Worm (Caenorhabditis elegans) whole organism, late embryonic: ENCODE results near the gene glr-8.

ENCODE experiments used
- C08G9.2 ChIP-seq: sonication (generic microtip); optimal IDR thresholded peaks from 2 replicates; lab custom pipeline; 2016; ENCODE audit warnings: mild to moderate bottlenecking, missing genetic modification characterization, moderate library complexity, missing compliant biosample characterization
- C38D4.7 ChIP-seq: fragments of 200-800 bp; sonication (Bioruptor generic); optimal IDR thresholded peaks from 2 replicates; lab custom pipeline; 2018; ENCODE audit warnings: mild to moderate bottlenecking, missing genetic modification characterization, moderate library complexity, missing compliant biosample characterization
- K02D7.2 ChIP-seq: sonication (generic microtip); optimal IDR thresholded peaks from 2 replicates; lab custom pipeline; 2017; ENCODE audit warnings: mild to moderate bottlenecking, missing genetic modification characterization, missing compliant biosample characterization
- K09A11.1 ChIP-seq: sonication (generic microtip); optimal IDR thresholded peaks from 2 replicates; lab custom pipeline; 2017; ENCODE audit warnings: antibody characterized with exemption, mild to moderate bottlenecking, missing genetic modification characterization, missing compliant biosample characterization; ENCODE audit not compliant: insufficient read depth
- Y22D7AL.16 ChIP-seq: sonication (generic microtip); optimal IDR thresholded peaks from 2 replicates; lab custom pipeline; 2016; ENCODE audit warnings: missing genetic modification characterization, missing compliant biosample characterization
- ahr-1 ChIP-seq: sonication (generic microtip); optimal IDR thresholded peaks from 2 replicates; lab custom pipeline; 2016; ENCODE audit warnings: missing genetic modification characterization, missing compliant biosample characterization
- ama-1 ChIP-seq: fragments of 150-350 bp; optimal IDR thresholded peaks from 2 replicates; lab custom pipeline; 2014
- ceh-19 ChIP-seq: fragments of 200-800 bp; sonication (Bioruptor generic); optimal IDR thresholded peaks from 2 replicates; lab custom pipeline; 2018; ENCODE audit warnings: mild to moderate bottlenecking, missing genetic modification characterization, missing compliant biosample characterization
- ceh-2 ChIP-seq: sonication (generic microtip); optimal IDR thresholded peaks from 2 replicates; lab custom pipeline; 2016; ENCODE audit warnings: missing genotype, missing genetic modification characterization, missing compliant biosample characterization
- ceh-24 ChIP-seq: sonication (generic microtip); optimal IDR thresholded peaks from 2 replicates; lab custom pipeline; 2016; ENCODE audit warnings: mild to moderate bottlenecking, missing genetic modification characterization, missing compliant biosample characterization
- ceh-30 ChIP-seq: fragments of 150-350 bp; optimal IDR thresholded peaks from 2 replicates; lab custom pipeline; 2014; ENCODE audit warnings: missing biosample characterization, missing genetic modification characterization
- ceh-31 ChIP-seq: sonication (generic microtip); optimal IDR thresholded peaks from 2 replicates; lab custom pipeline; 2016; ENCODE audit warnings: missing genetic modification characterization, missing compliant biosample characterization
- ceh-34 ChIP-seq: sonication (generic microtip); optimal IDR thresholded peaks from 2 replicates; lab custom pipeline; 2016; ENCODE audit warnings: mild to moderate bottlenecking, missing genetic modification characterization, missing compliant biosample characterization
- ceh-45 ChIP-seq: fragments of 200-800 bp; sonication (Bioruptor generic); IDR thresholded peaks from 2 replicates; pipeline ENCODE4 v1.3.6; 2022; ENCODE audit warnings: missing genetic modification reagents, missing genetic modification characterization, missing compliant biosample characterization
- ceh-6 ChIP-seq: fragments of 200-800 bp; sonication (Bioruptor generic); optimal IDR thresholded peaks from 2 replicates; lab custom pipeline; 2018; ENCODE audit warnings: mild to moderate bottlenecking, missing genetic modification characterization, missing compliant biosample characterization
- ceh-9 ChIP-seq: sonication (generic microtip); optimal IDR thresholded peaks from 2 replicates; lab custom pipeline; 2016; ENCODE audit warnings: mild to moderate bottlenecking, missing genetic modification characterization, inconsistent platforms, missing compliant biosample characterization
- dve-1 ChIP-seq: sonication (generic microtip); optimal IDR thresholded peaks from 2 replicates; lab custom pipeline; 2017; ENCODE audit warnings: antibody characterized with exemption, mild to moderate bottlenecking, missing genetic modification characterization, missing compliant biosample characterization
- elt-2 ChIP-seq: sonication (generic microtip); optimal IDR thresholded peaks from 2 replicates; lab custom pipeline; 2016; ENCODE audit warnings: missing genetic modification reagents, missing genetic modification characterization, missing compliant biosample characterization
- ets-4 ChIP-seq: sonication (generic microtip); optimal IDR thresholded peaks from 2 replicates; lab custom pipeline; 2016; ENCODE audit warnings: missing genetic modification characterization, missing compliant biosample characterization
- fax-1 ChIP-seq: sonication (generic microtip); optimal IDR thresholded peaks from 2 replicates; lab custom pipeline; 2016; ENCODE audit warnings: missing genotype, missing genetic modification characterization, missing compliant biosample characterization
- fkh-10 ChIP-seq: fragments of 150-350 bp; optimal IDR thresholded peaks from 2 replicates; lab custom pipeline; 2014; ENCODE audit warnings: missing biosample characterization, missing genetic modification reagents, missing genetic modification characterization
- hlh-13 ChIP-seq: fragments of 200-800 bp; sonication (Bioruptor generic); optimal IDR thresholded peaks from 2 replicates; lab custom pipeline; 2018; ENCODE audit warnings: mild to moderate bottlenecking, missing genetic modification characterization, missing compliant biosample characterization
- hlh-6 ChIP-seq: sonication (generic microtip); optimal IDR thresholded peaks from 2 replicates; lab custom pipeline; 2016; ENCODE audit warnings: missing genotype, missing genetic modification characterization, missing compliant biosample characterization
- hlh-8 ChIP-seq: sonication (generic microtip); optimal IDR thresholded peaks from 2 replicates; lab custom pipeline; 2016; ENCODE audit warnings: missing genotype, missing genetic modification characterization, missing compliant biosample characterization
- lim-6 ChIP-seq: sonication (generic microtip); optimal IDR thresholded peaks from 2 replicates; lab custom pipeline; 2016; ENCODE audit warnings: missing genetic modification characterization, missing compliant biosample characterization
- nhr-232 ChIP-seq: sonication (generic microtip); optimal IDR thresholded peaks from 2 replicates; lab custom pipeline; 2016; ENCODE audit warnings: missing genetic modification characterization, missing compliant biosample characterization
- npax-4 ChIP-seq: sonication (generic microtip); optimal IDR thresholded peaks from 2 replicates; lab custom pipeline; 2016; ENCODE audit warnings: missing genetic modification characterization, missing compliant biosample characterization
- odd-2 ChIP-seq: sonication (generic microtip); optimal IDR thresholded peaks from 2 replicates; lab custom pipeline; 2017; ENCODE audit warnings: antibody characterized with exemption, mild to moderate bottlenecking, missing genetic modification characterization, missing compliant biosample characterization
- pag-3 ChIP-seq: sonication (generic microtip); optimal IDR thresholded peaks from 2 replicates; lab custom pipeline; 2016; ENCODE audit warnings: missing compliant biosample characterization, missing genetic modification characterization, borderline replicate concordance
- pha-2 ChIP-seq: sonication (generic microtip); optimal IDR thresholded peaks from 2 replicates; lab custom pipeline; 2017; ENCODE audit warnings: mild to moderate bottlenecking, missing genetic modification characterization, missing compliant biosample characterization
- rnt-1 ChIP-seq: sonication (generic microtip); optimal IDR thresholded peaks from 2 replicates; lab custom pipeline; 2016; ENCODE audit warnings: missing genetic modification characterization, missing compliant biosample characterization
- sdc-2 ChIP-seq: sonication (generic microtip); optimal IDR thresholded peaks from 2 replicates; lab custom pipeline; 2016; ENCODE audit warnings: missing genotype, missing genetic modification characterization, missing compliant biosample characterization
- sox-2 ChIP-seq: fragments of 200-800 bp; sonication (Bioruptor generic); IDR thresholded peaks from 2 replicates; pipeline ENCODE4 v1.3.6; 2022; ENCODE audit warnings: missing genetic modification reagents, missing genetic modification characterization, missing compliant biosample characterization
- sox-4 ChIP-seq: sonication (generic microtip); optimal IDR thresholded peaks from 2 replicates; lab custom pipeline; 2017; ENCODE audit warnings: mild to moderate bottlenecking, missing genetic modification characterization, inconsistent platforms, missing compliant biosample characterization
- syd-9 ChIP-seq: sonication (generic microtip); optimal IDR thresholded peaks from 2 replicates; lab custom pipeline; 2016; ENCODE audit warnings: mild to moderate bottlenecking, missing genetic modification characterization, moderate library complexity, missing compliant biosample characterization
- tbx-7 ChIP-seq: sonication (generic microtip); optimal IDR thresholded peaks from 2 replicates; lab custom pipeline; 2016; ENCODE audit warnings: missing genotype, missing genetic modification characterization, missing compliant biosample characterization
- ttx-3 ChIP-seq: sonication (generic microtip); optimal IDR thresholded peaks from 2 replicates; lab custom pipeline; 2016; ENCODE audit warnings: missing genetic modification reagents, missing genetic modification characterization, missing compliant biosample characterization
- unc-3 ChIP-seq, 2 experiments: fragments of 200-800 bp in 1 of 2; sonication (Bioruptor generic) in 1 of 2; sonication (generic microtip) in 1 of 2; conservative IDR thresholded peaks in 1 of 2; optimal IDR thresholded peaks in 1 of 2; 2 replicates each; pipeline versions ENCODE4 v1.3.6 to Lab custom; 2016 to 2022; ENCODE audit warnings: missing compliant biosample characterization in 2 of 2, missing genetic modification characterization in 2 of 2, missing genetic modification reagents in 1 of 2
- unc-86 ChIP-seq: sonication (generic microtip); optimal IDR thresholded peaks from 2 replicates; lab custom pipeline; 2016; ENCODE audit warnings: missing genetic modification characterization, missing compliant biosample characterization
- zip-5 ChIP-seq: sonication (generic microtip); optimal IDR thresholded peaks from 2 replicates; lab custom pipeline; 2016; ENCODE audit warnings: missing genetic modification characterization, missing compliant biosample characterization

The glr-8 gene

ce11 chrX:6505662-6506061 is at the start of gene glr-8:
glr-8 (plus strand) TSS chrX:6505980.
- TF ChIP-seq zip-5 (tag; lab: Kevin White, UChicago) (no peak), elt-2 (tag; lab: Kevin White, UChicago) (no peak), C38D4.7 (GFP tag; lab: Kevin White, UChicago) (no peak)

DNA sequence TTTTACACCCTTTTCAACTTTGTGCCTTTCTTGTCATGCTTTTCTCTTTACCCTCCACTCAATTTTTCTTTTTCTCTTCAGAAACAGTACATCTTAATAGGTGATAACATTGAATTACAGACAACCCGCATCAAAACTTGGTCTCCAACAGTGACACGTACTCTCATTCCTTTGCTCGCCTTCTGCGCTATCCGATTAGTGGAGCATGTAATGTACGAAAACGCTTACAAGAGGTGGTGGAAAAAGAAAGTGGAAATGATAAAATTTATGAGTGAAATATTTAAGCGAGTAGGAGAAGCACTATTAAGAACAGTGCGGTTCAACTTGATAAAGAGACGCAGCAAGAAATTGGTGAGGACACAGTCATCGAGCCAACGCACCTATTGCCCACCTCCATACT is 49.2 kb upstream of the glr-8 start, which contains the start of gene pept-1:
Gene pept-1, plus strand, starts transcription at position 306 of the 400 bp plus-strand sequence.
- TF ChIP-seq elt-2 (tag; lab: Kevin White, UChicago) (peak; percentile 19), unc-86 (no peak), fkh-10 (GFP tag; lab: Kevin White, UChicago) (no peak), lim-6 (tag; lab: Kevin White, UChicago) (no peak), ceh-2 (no peak), ceh-24 (tag; lab: Kevin White, UChicago) (no peak), hlh-13 (GFP tag; lab: Kevin White, UChicago) (no peak), Y22D7AL.16 (tag; lab: Kevin White, UChicago) (no peak), tbx-7 (no peak)

DNA sequence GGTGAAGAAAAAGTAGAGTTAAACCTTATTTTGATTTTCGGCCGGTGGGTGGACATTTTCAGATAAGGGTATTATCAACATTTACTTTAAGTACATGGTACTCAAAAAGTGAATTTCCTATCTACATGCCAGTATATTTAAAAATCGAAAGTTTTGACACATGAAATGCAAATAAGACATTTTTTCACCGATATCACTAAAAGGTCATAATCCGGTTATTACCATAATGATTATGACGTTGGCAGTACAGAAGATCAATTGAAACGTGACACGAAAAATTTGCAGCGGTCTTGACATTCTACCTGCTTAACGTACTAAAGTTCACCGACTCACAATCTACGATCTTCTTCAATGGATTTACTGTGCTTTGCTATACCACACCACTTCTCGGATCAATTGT is 47.8 kb upstream of the glr-8 start:
- TF ChIP-seq ceh-19 (GFP tag; lab: Kevin White, UChicago) (no peak), Y22D7AL.16 (tag; lab: Kevin White, UChicago) (no peak), npax-4 (tag; lab: Kevin White, UChicago) (no peak), ceh-34 (tag; lab: Kevin White, UChicago) (no peak), ttx-3 (tag; lab: Kevin White, UChicago) (no peak)

DNA sequence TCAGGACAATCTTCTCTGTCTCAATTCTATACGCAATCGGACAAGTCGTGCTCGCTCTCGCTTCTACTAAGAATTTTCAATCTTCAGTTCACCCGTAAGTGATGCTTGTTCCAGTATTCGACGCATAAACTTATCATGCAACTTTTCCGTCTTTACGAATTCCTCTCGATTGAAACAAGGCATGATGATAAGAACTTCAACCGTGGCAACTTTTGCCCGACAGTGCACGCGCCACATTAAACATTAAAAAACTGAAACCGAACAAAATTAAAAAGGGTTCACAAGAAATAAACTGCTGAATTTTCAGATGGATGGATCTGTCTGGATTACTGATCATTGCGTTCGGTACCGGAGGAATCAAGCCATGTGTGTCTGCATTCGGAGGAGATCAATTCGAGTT is 47.3 kb upstream of the glr-8 start:
- no peak for TF ChIP-seq ceh-45 (GFP tag; lab: Robert Waterston, UW)
- no peak for TF ChIP-seq pag-3
- no peak for TF ChIP-seq hlh-6
- TF ChIP-seq hlh-8 = no peak
- TF ChIP-seq ceh-19 (GFP tag; lab: Kevin White, UChicago) = no peak
- no peak for TF ChIP-seq unc-3 (GFP tag; conservative IDR thresholded peaks at IDR 0.05; lab: Robert Waterston, UW)
- TF ChIP-seq unc-3 (tag; optimal IDR thresholded peaks at IDR 0.05; lab: Kevin White, UChicago) = no peak
- TF ChIP-seq K02D7.2 (tag; lab: Kevin White, UChicago) = no peak
- no peak for TF ChIP-seq rnt-1 (tag; lab: Kevin White, UChicago)
- no peak for TF ChIP-seq ceh-9 (tag; lab: Kevin White, UChicago)
- TF ChIP-seq ceh-2 = no peak
- TF ChIP-seq ets-4 (tag; lab: Kevin White, UChicago) = no peak
- no peak for TF ChIP-seq pha-2 (tag; lab: Kevin White, UChicago)
- TF ChIP-seq C08G9.2 (tag; lab: Kevin White, UChicago) = no peak
- no peak for TF ChIP-seq sdc-2 (tag; lab: Kevin White, UChicago)
- no peak for TF ChIP-seq tbx-7
- no peak for TF ChIP-seq zip-5 (tag; lab: Kevin White, UChicago)
- TF ChIP-seq ceh-31 = no peak

ce11 chrX:6460123-6460522 is 45.7 kb upstream of the glr-8 start:
- TF ChIP-seq tbx-7 = no peak

ce11 chrX:6461729-6462128 is 44.1 kb upstream of the glr-8 start, which contains the start of gene K04E7.1:
K04E7.1 (plus strand) TSS chrX:6462029.
- TF ChIP-seq ceh-9 (tag; lab: Kevin White, UChicago) (no peak), hlh-8 (no peak), sox-4 (tag; lab: Kevin White, UChicago) (no peak), odd-2 (tag; lab: Kevin White, UChicago) (no peak), nhr-232 (no peak), hlh-6 (no peak), ahr-1 (no peak), sox-2 (GFP tag; lab: Robert Waterston, UW) (no peak), pag-3 (no peak), ceh-30 (no peak), K09A11.1 (tag; lab: Kevin White, UChicago) (no peak), ama-1 (lab: Kevin White, UChicago) (no peak), ttx-3 (tag; lab: Kevin White, UChicago) (no peak), ceh-19 (GFP tag; lab: Kevin White, UChicago) (no peak), ceh-6 (no peak), syd-9 (tag; lab: Kevin White, UChicago) (no peak), dve-1 (tag; lab: Kevin White, UChicago) (no peak), npax-4 (tag; lab: Kevin White, UChicago) (no peak), ceh-31 (no peak), fax-1 (no peak)
